Fruit fly (Drosophila melanogaster) whole organism, embryonic: ENCODE data around the gene CG1896.

ENCODE experiments used
- Antp ChIP-seq: fragments of 200-800 bp; sonication (Bioruptor generic); optimal IDR thresholded peaks from 3 replicates; lab custom pipeline; 2016; ENCODE audit warnings: missing biosample characterization, missing genetic modification characterization
- BEAF-32 ChIP-seq: fragments of 200-800 bp; sonication (Bioruptor generic); optimal IDR thresholded peaks from 3 replicates; lab custom pipeline; 2017; ENCODE audit warnings: missing biosample characterization, missing genetic modification characterization, mild to moderate bottlenecking, moderate library complexity, missing genetic modification reagents
- CG10209 ChIP-seq: fragments of 200-800 bp; sonication (Bioruptor generic); optimal IDR thresholded peaks from 3 replicates; lab custom pipeline; 2017; ENCODE audit warnings: missing biosample characterization, mild to moderate bottlenecking, missing genetic modification characterization, missing genetic modification reagents
- CG12155 ChIP-seq: fragments of 200-800 bp; sonication (Bioruptor generic); optimal IDR thresholded peaks from 3 replicates; lab custom pipeline; 2016; ENCODE audit warnings: missing biosample characterization, missing genetic modification characterization
- CG12942 ChIP-seq: fragments of 200-800 bp; sonication (Bioruptor generic); optimal IDR thresholded peaks from 3 replicates; lab custom pipeline; 2016; ENCODE audit warnings: missing biosample characterization, missing genetic modification characterization
- CG13894 ChIP-seq: fragments of 200-800 bp; sonication (Bioruptor generic); optimal IDR thresholded peaks from 3 replicates; lab custom pipeline; 2018; ENCODE audit warnings: missing biosample characterization, mild to moderate bottlenecking, missing genetic modification characterization, moderate library complexity
- CG15011 ChIP-seq: fragments of 200-800 bp; sonication (Bioruptor generic); optimal IDR thresholded peaks from 3 replicates; lab custom pipeline; 2018; ENCODE audit warnings: missing biosample characterization, mild to moderate bottlenecking, missing genetic modification characterization
- CG1602 ChIP-seq: fragments of 200-800 bp; sonication (Bioruptor generic); optimal IDR thresholded peaks from 3 replicates; lab custom pipeline; 2016; ENCODE audit warnings: missing biosample characterization, missing genetic modification characterization
- CG16813 ChIP-seq: fragments of 200-800 bp; sonication (Bioruptor generic); IDR thresholded peaks from 3 replicates; pipeline ENCODE4 v1.3.6; 2022; ENCODE audit warnings: missing biosample characterization, missing genetic modification characterization; ENCODE audit not compliant: partially characterized antibody
- CG1832 ChIP-seq: fragments of 200-800 bp; sonication (Bioruptor generic); optimal IDR thresholded peaks from 2 replicates; lab custom pipeline; 2017; ENCODE audit warnings: missing biosample characterization, mild to moderate bottlenecking, missing genetic modification characterization, inconsistent platforms
- CG2875 ChIP-seq: fragments of 200-800 bp; sonication (Bioruptor generic); optimal IDR thresholded peaks from 2 replicates; lab custom pipeline; 2017; ENCODE audit warnings: missing biosample characterization, mild to moderate bottlenecking, missing genetic modification characterization, missing genetic modification reagents
- CG30403 ChIP-seq: fragments of 200-800 bp; sonication (Bioruptor generic); optimal IDR thresholded peaks from 3 replicates; lab custom pipeline; 2016; ENCODE audit warnings: missing biosample characterization, missing genetic modification characterization
- CG6654 ChIP-seq: fragments of 200-800 bp; sonication (Bioruptor generic); optimal IDR thresholded peaks from 2 replicates; lab custom pipeline; 2017; ENCODE audit warnings: missing biosample characterization, mild to moderate bottlenecking, missing genetic modification characterization
- CG6689 ChIP-seq: fragments of 200-800 bp; sonication (Bioruptor generic); IDR thresholded peaks from 2 replicates; pipeline ENCODE4 v1.3.6; 2022; ENCODE audit warnings: missing biosample characterization, missing genetic modification characterization
- CG6791 ChIP-seq: fragments of 200-800 bp; sonication (Bioruptor generic); IDR thresholded peaks from 3 replicates; pipeline ENCODE4 v1.3.6; 2022; ENCODE audit warnings: missing biosample characterization, missing genetic modification characterization; ENCODE audit not compliant: partially characterized antibody
- CG6854 ChIP-seq: fragments of 200-800 bp; sonication (Bioruptor generic); optimal IDR thresholded peaks from 3 replicates; lab custom pipeline; 2017; ENCODE audit warnings: missing biosample characterization, mild to moderate bottlenecking, missing genetic modification characterization
- CG7271 ChIP-seq: fragments of 200-800 bp; sonication (Bioruptor generic); optimal IDR thresholded peaks from 2 replicates; lab custom pipeline; 2018; ENCODE audit warnings: missing biosample characterization, mild to moderate bottlenecking, missing genetic modification characterization, moderate library complexity
- CG8765 ChIP-seq: fragments of 200-800 bp; sonication (Bioruptor generic); IDR thresholded peaks from 2 replicates; pipeline ENCODE4 v1.3.6; 2022; ENCODE audit warnings: missing biosample characterization, missing genetic modification characterization
- D ChIP-seq, 2 experiments: fragments of 200-800 bp in 1 of 2; fragments of >200 bp in 1 of 2; sonication (Bioruptor generic) in 1 of 2; optimal IDR thresholded peaks; 2 replicates in 1 of 2; 3 replicates in 1 of 2; lab custom pipeline; 2017; ENCODE audit warnings: mild to moderate bottlenecking in 1 of 2, missing biosample characterization in 1 of 2, missing genetic modification characterization in 1 of 2, missing genetic modification reagents in 1 of 2
- D19B ChIP-seq: fragments of 200-800 bp; sonication (Bioruptor generic); optimal IDR thresholded peaks from 2 replicates; lab custom pipeline; 2017; ENCODE audit warnings: missing biosample characterization, mild to moderate bottlenecking, missing genetic modification characterization
- Dad ChIP-seq: fragments of 200-800 bp; sonication (Bioruptor generic); optimal IDR thresholded peaks from 3 replicates; lab custom pipeline; 2016; ENCODE audit warnings: missing biosample characterization, missing genetic modification characterization
- Gsc ChIP-seq: fragments of 200-800 bp; sonication (Bioruptor generic); IDR thresholded peaks from 2 replicates; pipeline ENCODE4 v1.3.6; 2022; ENCODE audit warnings: missing biosample characterization, missing genetic modification characterization
- H15 ChIP-seq: fragments of 200-800 bp; sonication (Bioruptor generic); IDR thresholded peaks from 3 replicates; pipeline ENCODE4 v1.3.6; 2022; ENCODE audit warnings: missing biosample characterization, missing genetic modification characterization
- HmgZ ChIP-seq: fragments of 200-800 bp; sonication (Bioruptor generic); optimal IDR thresholded peaks from 2 replicates; lab custom pipeline; 2018; ENCODE audit warnings: missing biosample characterization, mild to moderate bottlenecking, missing genetic modification characterization
- Hr3 ChIP-seq: fragments of 200-800 bp; sonication (Bioruptor generic); optimal IDR thresholded peaks from 3 replicates; lab custom pipeline; 2016; ENCODE audit warnings: missing biosample characterization, missing genetic modification characterization
- Meics ChIP-seq: fragments of 200-800 bp; sonication (Bioruptor generic); optimal IDR thresholded peaks from 2 replicates; lab custom pipeline; 2017; ENCODE audit warnings: missing biosample characterization, mild to moderate bottlenecking, missing genetic modification characterization
- NC2α ChIP-seq: fragments of 200-800 bp; sonication (Bioruptor generic); optimal IDR thresholded peaks from 2 replicates; lab custom pipeline; 2016; ENCODE audit warnings: missing biosample characterization, missing genetic modification characterization
- Nf-YC ChIP-seq: fragments of 200-800 bp; optimal IDR thresholded peaks from 3 replicates; lab custom pipeline; 2019; ENCODE audit warnings: missing biosample characterization, mild to moderate bottlenecking, missing genetic modification characterization, moderate library complexity
- ab ChIP-seq: fragments of 200-800 bp; sonication (Bioruptor generic); optimal IDR thresholded peaks from 2 replicates; lab custom pipeline; 2016; ENCODE audit warnings: missing biosample characterization, missing genetic modification characterization
- az2 ChIP-seq: fragments of 200-800 bp; sonication (Bioruptor generic); optimal IDR thresholded peaks from 3 replicates; lab custom pipeline; 2016; ENCODE audit warnings: missing biosample characterization, missing genetic modification characterization
- bowl ChIP-seq: fragments of 200-800 bp; sonication (Bioruptor generic); IDR thresholded peaks from 2 replicates; pipeline ENCODE4 v1.3.6; 2022; ENCODE audit warnings: missing biosample characterization, missing genetic modification characterization
- ci ChIP-seq: fragments of 200-800 bp; sonication (Bioruptor generic); IDR thresholded peaks from 3 replicates; pipeline ENCODE4 v1.3.6; 2022; ENCODE audit warnings: missing biosample characterization, missing genetic modification characterization
- dimm ChIP-seq: fragments of 200-800 bp; sonication (Bioruptor generic); IDR thresholded peaks from 2 replicates; pipeline ENCODE4 v1.3.6; 2022; ENCODE audit warnings: missing biosample characterization, missing genetic modification characterization
- eve ChIP-seq, 2 experiments: fragments of >200 bp; optimal IDR thresholded peaks; 2 replicates each; lab custom pipeline; 2017; ENCODE audit warnings: missing biosample characterization in 2 of 2, missing genetic modification characterization in 2 of 2
- gce ChIP-seq: fragments of 200-800 bp; sonication (Bioruptor generic); IDR thresholded peaks from 3 replicates; pipeline ENCODE4 v1.3.6; 2022; ENCODE audit warnings: missing biosample characterization, missing genetic modification characterization
- gem ChIP-seq: fragments of 200-800 bp; sonication (Bioruptor generic); optimal IDR thresholded peaks from 2 replicates; lab custom pipeline; 2019; ENCODE audit warnings: missing biosample characterization, mild to moderate bottlenecking, missing genetic modification characterization, moderate library complexity
- nerfin-1 ChIP-seq: fragments of 200-800 bp; sonication (Bioruptor generic); optimal IDR thresholded peaks from 3 replicates; lab custom pipeline; 2019; ENCODE audit warnings: missing biosample characterization, mild to moderate bottlenecking, missing genetic modification characterization, moderate library complexity
- nom ChIP-seq: fragments of 200-800 bp; sonication (Bioruptor generic); optimal IDR thresholded peaks from 2 replicates; lab custom pipeline; 2017; ENCODE audit warnings: missing biosample characterization, missing genetic modification characterization, mild to moderate bottlenecking, moderate library complexity, missing genetic modification reagents
- p53 ChIP-seq: fragments of 200-800 bp; sonication (Bioruptor generic); optimal IDR thresholded peaks from 2 replicates; lab custom pipeline; 2016; ENCODE audit warnings: missing biosample characterization, missing genetic modification characterization
- pnt ChIP-seq: fragments of 200-800 bp; sonication (Bioruptor generic); optimal IDR thresholded peaks from 3 replicates; lab custom pipeline; 2016; ENCODE audit warnings: missing biosample characterization, missing genetic modification characterization
- repo ChIP-seq: fragments of 200-800 bp; sonication (Bioruptor generic); optimal IDR thresholded peaks from 2 replicates; lab custom pipeline; 2016; ENCODE audit warnings: missing biosample characterization, missing genetic modification characterization
- run ChIP-seq: fragments of 200-800 bp; sonication (Bioruptor generic); optimal IDR thresholded peaks from 3 replicates; lab custom pipeline; 2018; ENCODE audit warnings: missing biosample characterization, mild to moderate bottlenecking, missing genetic modification characterization
- so ChIP-seq: fragments of 200-800 bp; sonication (Bioruptor generic); IDR thresholded peaks from 3 replicates; pipeline ENCODE4 v1.3.6; 2022; ENCODE audit warnings: missing biosample characterization, missing genetic modification characterization
- tin ChIP-seq: fragments of 200-800 bp; sonication (Bioruptor generic); optimal IDR thresholded peaks from 3 replicates; lab custom pipeline; 2016; ENCODE audit warnings: missing biosample characterization, missing genetic modification characterization
- tio ChIP-seq: fragments of 200-800 bp; sonication (Bioruptor generic); optimal IDR thresholded peaks from 2 replicates; lab custom pipeline; 2017; ENCODE audit warnings: missing biosample characterization, missing genetic modification characterization, inconsistent platforms
- tll ChIP-seq, 2 experiments: fragments of 200-800 bp in 1 of 2; fragments of >200 bp in 1 of 2; sonication (Bioruptor generic) in 1 of 2; optimal IDR thresholded peaks; 2 replicates each; lab custom pipeline; 2017 to 2019; ENCODE audit warnings: missing biosample characterization in 2 of 2, missing genetic modification characterization in 2 of 2, mild to moderate bottlenecking in 1 of 2, moderate library complexity in 1 of 2
- trh ChIP-seq: fragments of 200-800 bp; sonication (Bioruptor generic); optimal IDR thresholded peaks from 2 replicates; lab custom pipeline; 2016; ENCODE audit warnings: missing biosample characterization, missing genetic modification characterization
- vfl ChIP-seq: fragments of 200-800 bp; sonication (Bioruptor generic); optimal IDR thresholded peaks from 2 replicates; lab custom pipeline; 2016; ENCODE audit warnings: missing biosample characterization, missing genetic modification characterization
- vnd ChIP-seq: fragments of 200-800 bp; sonication (Bioruptor generic); IDR thresholded peaks from 3 replicates; pipeline ENCODE4 v1.3.6; 2022; ENCODE audit warnings: missing biosample characterization, missing genetic modification characterization; ENCODE audit not compliant: partially characterized antibody

The CG1896 gene

dm6 chr3R:31748093-31748996 is 4.3 kb downstream of the CG1896 start (continued):
- TF ChIP-seq HmgZ (tag; lab: Kevin White, UChicago) (peak; percentile 51), CG6689 (GFP tag; lab: Robert Waterston, UW) (no peak), so (no peak), CG7271 (tag; lab: Kevin White, UChicago) (no peak), Nf-YC (no peak), Meics (GFP tag; lab: Kevin White, UChicago) (no peak), az2 (GFP tag; lab: Kevin White, UChicago) (no peak), NC2α (GFP tag; lab: Kevin White, UChicago) (no peak), ab (GFP tag; lab: Kevin White, UChicago) (no peak), D (optimal IDR thresholded peaks at IDR 0.05; lab: Kevin White, UChicago) (peak; percentile 34), D (GFP tag; optimal IDR thresholded peaks at IDR 0.05; lab: Kevin White, UChicago) (no peak), CG1832 (GFP tag; lab: Kevin White, UChicago) (no peak), nerfin-1 (tag; lab: Kevin White, UChicago) (peak; percentile 74), repo (GFP tag; lab: Kevin White, UChicago) (no peak), p53 (GFP tag; lab: Kevin White, UChicago) (no peak), ci (GFP tag; lab: Robert Waterston, UW) (no peak), pnt (no peak), CG1602 (GFP tag; lab: Kevin White, UChicago) (no peak), CG15011 (GFP tag; lab: Kevin White, UChicago) (no peak), CG10209 (GFP tag; lab: Kevin White, UChicago) (no peak), trh (GFP tag; lab: Kevin White, UChicago) (no peak), Dad (GFP tag; lab: Kevin White, UChicago) (no peak), run (tag; lab: Kevin White, UChicago) (no peak), nom (peak; percentile 91), tin (GFP tag; lab: Kevin White, UChicago) (no peak), tio (GFP tag; lab: Kevin White, UChicago) (no peak), gem (tag; lab: Kevin White, UChicago) (no peak), gce (no peak), dimm (GFP tag; lab: Robert Waterston, UW) (no peak), CG6654 (no peak), eve (GFP tag; optimal IDR thresholded peaks at IDR 0.05; lab: Kevin White, UChicago) (no peak), Antp (peak; percentile 9), CG6854 (GFP tag; lab: Kevin White, UChicago) (no peak), vfl (GFP tag; lab: Kevin White, UChicago) (no peak), CG13894 (tag; lab: Kevin White, UChicago) (no peak), CG30403 (no peak), CG12155 (GFP tag; lab: Kevin White, UChicago) (peak; percentile 100), tll (GFP tag; optimal IDR thresholded peaks at IDR 0.05; lab: Kevin White, UChicago) (peak in 1 of 2 experiments; percentile 77), Hr3 (GFP tag; lab: Kevin White, UChicago) (no peak), CG12942 (no peak), CG8765 (GFP tag; lab: Robert Waterston, UW) (no peak), CG2875 (GFP tag; lab: Kevin White, UChicago) (no peak), H15 (GFP tag; lab: Robert Waterston, UW) (no peak), D19B (no peak), CG16813 (no peak), Gsc (GFP tag; lab: Robert Waterston, UW) (no peak), bowl (no peak), vnd (GFP tag; lab: Robert Waterston, UW) (no peak), CG6791 (GFP tag; lab: Robert Waterston, UW) (no peak), BEAF-32 (no peak)
